Fruit fly (Drosophila melanogaster): ENCODE measurements around the gene CG7560.

CG7560 gene

dm6 chr3L:11375304-11375703, 49.7 kb upstream of the CG7560 start (continued):
- TF ChIP-seq tin (GFP tag; optimal IDR thresholded peaks at IDR 0.05), result peak; percentile 69
- TF ChIP-seq CG16813 (GFP tag; IDR thresholded peaks at IDR 0.05; ENCODE audit: partially characterized antibody), result no peak
- peak; percentile 69 for TF ChIP-seq croc (GFP tag; conservative IDR thresholded peaks at IDR 0.05)
- TF ChIP-seq row (GFP tag; IDR thresholded peaks at IDR 0.05), result peak; percentile 67
- peak; percentile 31 for TF ChIP-seq YL-1 (GFP tag; optimal IDR thresholded peaks at IDR 0.05)
- no peak for TF ChIP-seq fu2 (GFP tag; optimal IDR thresholded peaks at IDR 0.05)
- no peak for TF ChIP-seq Hmr (GFP tag; optimal IDR thresholded peaks at IDR 0.05)
- peak; percentile 73 for TF ChIP-seq CG2875 (GFP tag; optimal IDR thresholded peaks at IDR 0.05)
- TF ChIP-seq Side (GFP tag; optimal IDR thresholded peaks at IDR 0.05), result peak; percentile 11
- TF ChIP-seq CG8765 (GFP tag; IDR thresholded peaks at IDR 0.05), result no peak
- TF ChIP-seq Hey (tag; optimal IDR thresholded peaks at IDR 0.05), result no peak
- peak; percentile 37 for TF ChIP-seq Jarid2 (GFP tag; optimal IDR thresholded peaks at IDR 0.05)
- no peak for TF ChIP-seq Sry-δ (GFP tag; optimal IDR thresholded peaks at IDR 0.05)
- TF ChIP-seq usp (GFP tag; optimal IDR thresholded peaks at IDR 0.05), result no peak
- TF ChIP-seq seq (GFP tag; IDR thresholded peaks at IDR 0.05), result 0 out of 2 replicates have a peak, but pooled peaks have one; percentile 26
- TF ChIP-seq chn (GFP tag; optimal IDR thresholded peaks at IDR 0.05), result peak; percentile 60
- peak; percentile 62 for TF ChIP-seq Sox100B (GFP tag; optimal IDR thresholded peaks at IDR 0.05)
- TF ChIP-seq CG2678 (tag; optimal IDR thresholded peaks at IDR 0.05), result peak; percentile 76
- peak; percentile 54; the same call in 1 of the 2 replicates for TF ChIP-seq ttk (GFP tag; IDR thresholded peaks at IDR 0.05)
- TF ChIP-seq pita (GFP tag; optimal IDR thresholded peaks at IDR 0.05), result no peak
- TF ChIP-seq E2f1 (GFP tag; IDR thresholded peaks at IDR 0.05), result peak; percentile 47; the same call in 1 of the 2 replicates
- peak; percentile 65 for TF ChIP-seq Hsf (GFP tag; optimal IDR thresholded peaks at IDR 0.05)
- peak; percentile 59 for TF ChIP-seq CG16815 (GFP tag; optimal IDR thresholded peaks at IDR 0.05)
- TF ChIP-seq stwl (tag; optimal IDR thresholded peaks at IDR 0.05), result peak; percentile 21
- peak; percentile 78 for TF ChIP-seq trem (tag; optimal IDR thresholded peaks at IDR 0.05)
- peak; percentile 44 for TF ChIP-seq pnt (GFP tag; optimal IDR thresholded peaks at IDR 0.05)
- no peak for TF ChIP-seq corto (GFP tag; optimal IDR thresholded peaks at IDR 0.05)
- TF ChIP-seq hbn (GFP tag; IDR thresholded peaks at IDR 0.05; ENCODE audit: partially characterized antibody), result no peak
- TF ChIP-seq fd64A (GFP tag; optimal IDR thresholded peaks at IDR 0.05), result peak; percentile 45
- TF ChIP-seq hth (optimal IDR thresholded peaks at IDR 0.05), result no peak
- no peak for TF ChIP-seq tll (GFP tag; optimal IDR thresholded peaks at IDR 0.05)
- TF ChIP-seq CG12155 (GFP tag; optimal IDR thresholded peaks at IDR 0.05), result peak; percentile 31
- TF ChIP-seq Dref (GFP tag; IDR thresholded peaks at IDR 0.05), result no peak
- peak; percentile 59; the same call in 1 of the 3 replicates for TF ChIP-seq gce (GFP tag; IDR thresholded peaks at IDR 0.05)
- no peak for TF ChIP-seq ham (GFP tag; IDR thresholded peaks at IDR 0.05)
- TF ChIP-seq gro (GFP tag; optimal IDR thresholded peaks at IDR 0.05), result no peak
- TF ChIP-seq CG13287 (GFP tag; IDR thresholded peaks at IDR 0.05; ENCODE audit: partially characterized antibody), result no peak
- TF ChIP-seq CG17361 (GFP tag; IDR thresholded peaks at IDR 0.05), result peak; percentile 84
- TF ChIP-seq HLH3B (GFP tag; IDR thresholded peaks at IDR 0.05), result peak; percentile 67
- peak; percentile 15 for TF ChIP-seq CG4854 (GFP tag; optimal IDR thresholded peaks at IDR 0.05)
- TF ChIP-seq Mad (GFP tag; optimal IDR thresholded peaks at IDR 0.05), result no peak
- peak; percentile 74 for TF ChIP-seq CG17328 (GFP tag; IDR thresholded peaks at IDR 0.05)
- TF ChIP-seq toy (GFP tag; IDR thresholded peaks at IDR 0.05), result no peak
- TF ChIP-seq CG4328 (GFP tag; optimal IDR thresholded peaks at IDR 0.05), result peak; percentile 19
- no peak for TF ChIP-seq Fer2 (tag; optimal IDR thresholded peaks at IDR 0.05)
- TF ChIP-seq CG6765 (GFP tag; optimal IDR thresholded peaks at IDR 0.05), result no peak
- TF ChIP-seq run (tag; optimal IDR thresholded peaks at IDR 0.05), result peak; percentile 14
- TF ChIP-seq maf-S (GFP tag; optimal IDR thresholded peaks at IDR 0.05), result no peak
- TF ChIP-seq CG18619 (GFP tag; optimal IDR thresholded peaks at IDR 0.05), result peak; percentile 60
- peak; percentile 41 for TF ChIP-seq CG3065 (GFP tag; optimal IDR thresholded peaks at IDR 0.05)
- TF ChIP-seq B-H1 (GFP tag; IDR thresholded peaks at IDR 0.05), result peak; percentile 33; the same call in 1 of the 3 replicates
- TF ChIP-seq CG30403 (GFP tag; optimal IDR thresholded peaks at IDR 0.05), result peak; percentile 68
